Worm (Caenorhabditis elegans): ENCODE measurements around the gene lgc-23.

DNA sequence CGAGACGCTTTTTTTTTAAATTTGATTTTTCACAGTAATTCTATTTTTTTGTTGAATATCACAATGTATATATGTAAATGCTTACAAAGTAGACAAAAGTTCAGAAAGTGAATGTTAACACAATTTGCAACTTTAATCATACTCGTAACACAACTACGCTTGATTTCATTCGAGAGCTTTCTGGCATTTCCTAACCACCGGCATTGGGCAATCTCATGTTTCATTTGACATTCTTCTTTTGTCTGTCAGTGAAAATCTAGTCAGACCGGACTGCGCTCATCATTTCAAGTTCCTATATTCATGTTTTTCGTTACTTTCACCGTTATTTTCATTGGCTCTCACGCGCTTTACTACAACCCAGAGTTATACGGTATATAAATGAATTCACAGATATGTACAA is 46.2 kb downstream of the lgc-23 start, which contains the start of gene lgc-14:
- no peak for TF ChIP-seq efl-1 (optimal IDR thresholded peaks at IDR 0.05)
- no peak for TF ChIP-seq efl-1 (GFP tag; optimal IDR thresholded peaks at IDR 0.05 in 1 of 2)
- TF ChIP-seq snpc-4 (tag; optimal IDR thresholded peaks at IDR 0.05): no peak
- no peak for TF ChIP-seq irx-1 (tag; optimal IDR thresholded peaks at IDR 0.05)
- TF ChIP-seq dpl-1 (GFP tag; optimal IDR thresholded peaks at IDR 0.05): no peak
- TF ChIP-seq lin-35 (GFP tag; optimal IDR thresholded peaks at IDR 0.05): no peak
- no peak for TF ChIP-seq fkh-10 (GFP tag; optimal IDR thresholded peaks at IDR 0.05)
- no peak for TF ChIP-seq blmp-1 (tag; optimal IDR thresholded peaks at IDR 0.05)
- TF ChIP-seq unc-86 (tag; optimal IDR thresholded peaks at IDR 0.05): no peak
- no peak for TF ChIP-seq nhr-76 (tag; optimal IDR thresholded peaks at IDR 0.05)
- TF ChIP-seq skn-1 (tag; optimal IDR thresholded peaks at IDR 0.05): no peak

Data from whole organism, L1 larva.